Fruit fly (Drosophila melanogaster) whole organism, wandering third instar larva: ENCODE data around the gene Tbc1d22.

ENCODE experiments used
- Abd-B ChIP-seq: fragments of >200 bp; optimal IDR thresholded peaks from 2 replicates; lab custom pipeline; 2017; ENCODE audit warnings: missing biosample characterization, missing genetic modification characterization
- CrebA ChIP-seq: fragments of 200-800 bp; sonication (Bioruptor generic); optimal IDR thresholded peaks from 2 replicates; lab custom pipeline; 2016; ENCODE audit warnings: missing biosample characterization, mild to moderate bottlenecking, missing genetic modification characterization, borderline replicate concordance
- Dfd ChIP-seq: fragments of >200 bp; optimal IDR thresholded peaks from 2 replicates; lab custom pipeline; 2017; ENCODE audit warnings: missing biosample characterization, missing genetic modification characterization
- Dif ChIP-seq: fragments of 200-275, 200-300 bp; sonication (Bioruptor generic); optimal IDR thresholded peaks from 2 replicates; lab custom pipeline; 2018; ENCODE audit warnings: missing biosample characterization, missing genetic modification characterization; ENCODE audit not compliant: partially characterized antibody
- GATAd ChIP-seq: sonication (Bioruptor generic); optimal IDR thresholded peaks from 2 replicates; lab custom pipeline; 2016; ENCODE audit warnings: missing biosample characterization, missing genetic modification characterization
- HLH106 ChIP-seq: fragments of 200-800 bp; optimal IDR thresholded peaks from 3 replicates; lab custom pipeline; 2019; ENCODE audit warnings: missing biosample characterization, mild to moderate bottlenecking, missing genetic modification characterization, moderate library complexity
- Hnf4 ChIP-seq: fragments of 200-800 bp; sonication (Bioruptor generic); optimal IDR thresholded peaks from 2 replicates; lab custom pipeline; 2016; ENCODE audit warnings: missing biosample characterization, mild to moderate bottlenecking, missing genetic modification characterization
- Hr78 ChIP-seq: fragments of >200 bp; optimal IDR thresholded peaks from 2 replicates; lab custom pipeline; 2017; ENCODE audit warnings: missing biosample characterization, missing genetic modification characterization
- Hr83 ChIP-seq: fragments of 200-300 bp; sonication (Bioruptor generic); optimal IDR thresholded peaks from 2 replicates; lab custom pipeline; 2016; ENCODE audit warnings: missing biosample characterization, mild to moderate bottlenecking, missing genetic modification characterization, moderate library complexity; ENCODE audit not compliant: poor library complexity, severe bottlenecking
- Jra ChIP-seq: sonication (Bioruptor generic); optimal IDR thresholded peaks from 2 replicates; lab custom pipeline; 2016; ENCODE audit warnings: missing biosample characterization, missing genetic modification characterization
- Mio ChIP-seq: sonication (Bioruptor generic); optimal IDR thresholded peaks from 2 replicates; lab custom pipeline; 2016; ENCODE audit warnings: missing biosample characterization, missing genetic modification characterization
- Myc ChIP-seq: fragments of >200 bp; optimal IDR thresholded peaks from 2 replicates; lab custom pipeline; 2017
- N ChIP-seq: fragments of >200 bp; optimal IDR thresholded peaks from 2 replicates; lab custom pipeline; 2018; ENCODE audit warnings: missing biosample characterization, missing external identifiers, missing genetic modification characterization
- Rel ChIP-seq, 2 experiments: fragments of 200-800 bp; sonication (Bioruptor generic) in 1 of 2; optimal IDR thresholded peaks; 2 replicates in 1 of 2; 3 replicates in 1 of 2; lab custom pipeline; 2016 to 2019; ENCODE audit warnings: mild to moderate bottlenecking in 2 of 2, missing biosample characterization in 2 of 2, missing genetic modification characterization in 2 of 2, moderate library complexity in 1 of 2
- Sp1 ChIP-seq: fragments of 200-800 bp; sonication (Bioruptor generic); optimal IDR thresholded peaks from 3 replicates; lab custom pipeline; 2019; ENCODE audit warnings: missing biosample characterization, mild to moderate bottlenecking, missing genetic modification characterization, moderate library complexity
- Vsx2 ChIP-seq: fragments of 200-300, 225-300 bp; sonication (Bioruptor generic); optimal IDR thresholded peaks from 2 replicates; lab custom pipeline; 2018; ENCODE audit warnings: missing biosample characterization, missing genetic modification characterization; ENCODE audit not compliant: partially characterized antibody
- br ChIP-seq: fragments of 200-800 bp; sonication (Bioruptor generic); optimal IDR thresholded peaks from 2 replicates; lab custom pipeline; 2016; ENCODE audit warnings: missing biosample characterization, missing genetic modification characterization
- brk ChIP-seq: fragments of 200-800 bp; sonication (Bioruptor generic); optimal IDR thresholded peaks from 2 replicates; lab custom pipeline; 2016; ENCODE audit warnings: missing biosample characterization, mild to moderate bottlenecking, missing genetic modification characterization
- dl ChIP-seq, 2 experiments: fragments of 175-275, 200-275 bp in 1 of 2; fragments of 200-275 bp in 1 of 2; sonication (Bioruptor generic); optimal IDR thresholded peaks; lab custom pipeline; 2018; ENCODE audit warnings: mild to moderate bottlenecking in 2 of 2, missing biosample characterization in 2 of 2, missing genetic modification characterization in 2 of 2, moderate library complexity in 2 of 2; ENCODE audit not compliant: partially characterized antibody in 2 of 2, insufficient read depth in 1 of 2
- dsf ChIP-seq: sonication (Bioruptor generic); optimal IDR thresholded peaks from 2 replicates; lab custom pipeline; 2016; ENCODE audit warnings: missing biosample characterization, missing genetic modification characterization, borderline replicate concordance
- ey ChIP-seq: fragments of 200-800 bp; sonication (Bioruptor generic); optimal IDR thresholded peaks from 2 replicates; lab custom pipeline; 2016; ENCODE audit warnings: missing biosample characterization, missing genetic modification characterization
- h ChIP-seq: fragments of 200-800 bp; sonication (Bioruptor generic); optimal IDR thresholded peaks from 3 replicates; lab custom pipeline; 2016; ENCODE audit warnings: missing biosample characterization, mild to moderate bottlenecking, missing genetic modification characterization
- jim ChIP-seq: fragments of 175-275, 200-325 bp; sonication (Bioruptor generic); optimal IDR thresholded peaks from 2 replicates; lab custom pipeline; 2016; ENCODE audit warnings: missing biosample characterization, mild to moderate bottlenecking, missing genetic modification characterization
- pan ChIP-seq: fragments of >200 bp; optimal IDR thresholded peaks from 2 replicates; lab custom pipeline; 2017
- psq ChIP-seq: fragments of 200-800 bp; sonication (Bioruptor generic); optimal IDR thresholded peaks from 3 replicates; lab custom pipeline; 2017; ENCODE audit warnings: missing biosample characterization, mild to moderate bottlenecking, missing genetic modification characterization, moderate library complexity
- rgr ChIP-seq: fragments of 200-800 bp; sonication (Bioruptor generic); optimal IDR thresholded peaks from 3 replicates; lab custom pipeline; 2016; ENCODE audit warnings: missing biosample characterization, mild to moderate bottlenecking, missing genetic modification characterization
- sage ChIP-seq: fragments of 200-800 bp; sonication (Bioruptor generic); optimal IDR thresholded peaks from 2 replicates; lab custom pipeline; 2016; ENCODE audit warnings: missing biosample characterization, mild to moderate bottlenecking, missing genetic modification characterization
- tai ChIP-seq: sonication (Bioruptor generic); optimal IDR thresholded peaks from 2 replicates; lab custom pipeline; 2016; ENCODE audit warnings: missing biosample characterization, missing genetic modification characterization
- woc ChIP-seq: sonication (Bioruptor generic); optimal IDR thresholded peaks from 2 replicates; lab custom pipeline; 2016; ENCODE audit warnings: missing biosample characterization, mild to moderate bottlenecking, missing genetic modification characterization

Gene Tbc1d22

DNA sequence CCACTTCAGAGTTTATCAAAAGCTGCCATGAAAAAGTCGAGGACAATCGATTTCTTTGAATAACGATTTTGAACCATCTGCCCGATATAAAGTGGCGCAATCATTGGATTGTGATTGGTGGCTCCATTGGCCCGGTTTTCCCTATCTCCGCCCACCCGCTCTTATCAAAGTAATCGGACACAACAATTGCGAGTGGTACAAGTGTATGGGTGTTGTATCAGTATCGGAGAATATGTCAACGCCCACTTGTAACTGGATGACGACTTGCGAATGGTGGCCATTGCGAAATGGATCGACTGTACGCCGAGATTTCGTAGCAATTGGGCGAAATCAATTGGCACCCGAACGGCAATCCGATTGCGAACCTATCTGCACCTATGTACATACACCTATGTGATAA lies 24.4 kb upstream of the Tbc1d22 start:
- TF ChIP-seq dl (GFP tag; optimal IDR thresholded peaks at IDR 0.05; lab: Kevin White, UChicago; ENCODE audit: insufficient read depth in 1 of 2, partially characterized antibody in 2 of 2) (peak in 1 of 2 experiments; percentile 9), Abd-B (GFP tag; lab: Kevin White, UChicago) (no peak), N (GFP tag; lab: Kevin White, UChicago) (no peak)

- TF ChIP-seq Vsx2 (GFP tag; lab: Kevin White, UChicago) (no peak), Rel (GFP tag; optimal IDR thresholded peaks at IDR 0.05; lab: Kevin White, UChicago) (no peak), Rel (tag; optimal IDR thresholded peaks at IDR 0.05; lab: Kevin White, UChicago) (no peak), br (GFP tag; lab: Kevin White, UChicago) (peak; percentile 17), h (GFP tag; lab: Kevin White, UChicago) (peak; percentile 34)
Observed at dm6 chr3R:21078211-21078610, 23.8 kb upstream of the Tbc1d22 start.

dm6 chr3R:21078958-21079357 lies 23.0 kb upstream of the Tbc1d22 start:
- TF ChIP-seq tai (no peak), Dfd (GFP tag; lab: Kevin White, UChicago) (no peak), GATAd (GFP tag; lab: Kevin White, UChicago) (no peak), jim (GFP tag; lab: Kevin White, UChicago) (no peak), pan (lab: Kevin White, UChicago) (no peak), psq (GFP tag; lab: Kevin White, UChicago) (no peak), sage (GFP tag; lab: Kevin White, UChicago) (no peak), h (GFP tag; lab: Kevin White, UChicago) (no peak), HLH106 (tag; lab: Kevin White, UChicago) (no peak), woc (no peak)
- TF ChIP-seq, all 38 proteins: peak for 0

DNA sequence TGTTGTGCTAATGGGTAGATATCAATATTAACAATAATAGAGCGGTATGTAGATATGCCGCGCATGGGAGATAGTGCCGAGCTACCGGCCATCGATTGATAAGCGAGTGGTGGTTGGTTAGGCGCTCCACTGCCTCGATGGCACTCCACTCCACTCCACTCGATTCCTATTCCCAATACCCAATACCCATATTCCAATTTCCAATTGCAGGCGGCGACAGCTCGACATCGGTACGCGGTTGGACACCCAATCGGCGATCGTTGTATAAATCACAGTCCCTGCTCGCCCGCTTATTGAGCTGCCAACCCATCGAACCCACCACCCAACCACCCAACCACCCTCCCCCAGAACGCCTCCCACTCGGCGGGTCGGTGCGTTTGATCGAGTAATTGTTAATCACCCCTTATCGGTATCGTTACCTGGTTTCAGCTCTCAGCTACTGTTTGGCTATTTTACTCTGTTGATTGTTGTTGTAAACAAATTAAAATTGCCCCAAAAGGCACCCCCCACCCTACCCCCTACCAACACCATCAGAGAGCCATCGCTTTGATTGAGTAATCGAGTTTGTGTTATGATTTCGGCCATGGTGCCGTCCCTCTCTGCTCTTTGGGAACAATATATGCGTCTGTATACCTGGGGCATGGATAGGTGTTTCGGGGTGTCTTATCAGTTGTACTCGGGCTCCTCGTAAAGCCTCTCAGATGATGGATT lies 21.0 kb upstream of the Tbc1d22 start, which contains the start of gene HHEX:
TSS of gene HHEX (minus strand) at position 51 of the 711 bp plus-strand sequence.
- no peak for TF ChIP-seq brk (GFP tag; lab: Kevin White, UChicago)
- TF ChIP-seq Hr83 (GFP tag; lab: Kevin White, UChicago), result no peak
- TF ChIP-seq Rel (GFP tag; optimal IDR thresholded peaks at IDR 0.05; lab: Kevin White, UChicago), result no peak
- TF ChIP-seq Rel (tag; optimal IDR thresholded peaks at IDR 0.05; lab: Kevin White, UChicago), result peak; percentile 20
- TF ChIP-seq HLH106 (tag; lab: Kevin White, UChicago), result no peak
- TF ChIP-seq h (GFP tag; lab: Kevin White, UChicago), result no peak
- TF ChIP-seq Mio (GFP tag; lab: Kevin White, UChicago), result no peak
- TF ChIP-seq dsf (GFP tag; lab: Kevin White, UChicago), result no peak

dm6 chr3R:21084979-21085378 lies 17.0 kb upstream of the Tbc1d22 start:
- no peak for TF ChIP-seq Jra (GFP tag; lab: Kevin White, UChicago)
- TF ChIP-seq GATAd (GFP tag; lab: Kevin White, UChicago), result no peak
- TF ChIP-seq ey (GFP tag; lab: Kevin White, UChicago), result no peak
- no peak for TF ChIP-seq Hnf4 (GFP tag; lab: Kevin White, UChicago)
- TF ChIP-seq dsf (GFP tag; lab: Kevin White, UChicago), result no peak
- TF ChIP-seq Hr78 (GFP tag; lab: Kevin White, UChicago), result no peak
- no peak for TF ChIP-seq woc
- no peak for TF ChIP-seq jim (GFP tag; lab: Kevin White, UChicago)
- no peak for TF ChIP-seq Dif (GFP tag; lab: Kevin White, UChicago)
- no peak for TF ChIP-seq Sp1
- no peak for TF ChIP-seq N (GFP tag; lab: Kevin White, UChicago)
- no peak for TF ChIP-seq Rel (GFP tag; optimal IDR thresholded peaks at IDR 0.05; lab: Kevin White, UChicago)
- TF ChIP-seq Rel (tag; optimal IDR thresholded peaks at IDR 0.05; lab: Kevin White, UChicago), result no peak
- TF ChIP-seq Vsx2 (GFP tag; lab: Kevin White, UChicago), result no peak
- no peak for TF ChIP-seq rgr
- no peak for TF ChIP-seq Myc
- TF ChIP-seq tai, result no peak
- TF ChIP-seq CrebA (GFP tag; lab: Kevin White, UChicago), result no peak
